Worm (Caenorhabditis elegans) whole organism, late embryonic: ENCODE results near the gene F17C11.11.

Experiments used
- F13H6.1 ChIP-seq: sonication (generic microtip); optimal IDR thresholded peaks from 2 replicates; lab custom pipeline; 2016; ENCODE audit warnings: missing genetic modification characterization, missing compliant biosample characterization
- ama-1 ChIP-seq: fragments of 150-350 bp; optimal IDR thresholded peaks from 2 replicates; lab custom pipeline; 2014
- ceh-2 ChIP-seq: sonication (generic microtip); optimal IDR thresholded peaks from 2 replicates; lab custom pipeline; 2016; ENCODE audit warnings: missing genotype, missing genetic modification characterization, missing compliant biosample characterization
- hlh-15 ChIP-seq: sonication (generic microtip); optimal IDR thresholded peaks from 2 replicates; lab custom pipeline; 2016; ENCODE audit warnings: missing genetic modification characterization, missing compliant biosample characterization
- pag-3 ChIP-seq: sonication (generic microtip); optimal IDR thresholded peaks from 2 replicates; lab custom pipeline; 2016; ENCODE audit warnings: missing compliant biosample characterization, missing genetic modification characterization, borderline replicate concordance
- pha-4 ChIP-seq: fragments of 150-350 bp; optimal IDR thresholded peaks from 2 replicates; lab custom pipeline; 2018; ENCODE audit warnings: missing biosample characterization, missing genetic modification reagents, missing genetic modification characterization
- pqm-1 ChIP-seq: sonication (generic microtip); optimal IDR thresholded peaks from 2 replicates; lab custom pipeline; 2016; ENCODE audit warnings: missing genetic modification characterization, missing compliant biosample characterization
- rnt-1 ChIP-seq: sonication (generic microtip); optimal IDR thresholded peaks from 2 replicates; lab custom pipeline; 2016; ENCODE audit warnings: missing genetic modification characterization, missing compliant biosample characterization
- unc-86 ChIP-seq: sonication (generic microtip); optimal IDR thresholded peaks from 2 replicates; lab custom pipeline; 2016; ENCODE audit warnings: missing genetic modification characterization, missing compliant biosample characterization

DNA sequence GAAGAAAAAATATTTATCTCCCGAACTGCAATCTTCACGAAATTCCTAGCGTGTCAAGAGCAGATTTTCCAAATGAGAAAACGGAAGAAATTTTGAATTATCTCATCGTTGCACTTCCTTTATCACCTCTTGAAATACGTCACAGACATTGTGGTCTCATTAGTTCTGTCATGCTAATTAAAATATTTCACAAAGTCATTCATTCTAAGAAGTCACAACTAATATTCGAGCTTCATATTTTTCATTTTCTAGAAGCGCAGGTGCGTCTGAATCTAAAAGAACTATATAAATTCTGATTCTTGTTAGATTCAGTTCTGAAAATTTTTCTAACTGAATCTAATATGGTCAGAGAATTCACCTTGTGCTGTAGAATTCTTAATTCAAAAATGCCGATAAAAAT lies 8.6 kb upstream of the F17C11.11 start:
- no peak for TF ChIP-seq hlh-15 (tag; lab: Kevin White, UChicago)
- no peak for TF ChIP-seq F13H6.1 (tag; lab: Kevin White, UChicago)
- TF ChIP-seq ama-1 (lab: Kevin White, UChicago): no peak
- no peak for TF ChIP-seq pha-4 (tag; lab: Kevin White, UChicago)
- no peak for TF ChIP-seq pqm-1 (tag; lab: Kevin White, UChicago)
- no peak for TF ChIP-seq unc-86 (tag; lab: Kevin White, UChicago)
- TF ChIP-seq rnt-1 (tag; lab: Kevin White, UChicago): no peak
- no peak for TF ChIP-seq pag-3 (tag; lab: Kevin White, UChicago)
- TF ChIP-seq ceh-2 (tag; lab: Kevin White, UChicago): no peak
